Fruit fly (Drosophila melanogaster) whole organism, embryonic: ENCODE data around the gene CG34117.

Source experiments
- Awh ChIP-seq: fragments of 200-800 bp; sonication (Bioruptor generic); IDR thresholded peaks from 2 replicates; pipeline ENCODE4, ENCODE4 v1.3.6; 2022; ENCODE audit warnings: missing biosample characterization, missing genetic modification characterization
- Bdp1 ChIP-seq: fragments of 200-800 bp; sonication (Bioruptor generic); optimal IDR thresholded peaks from 3 replicates; lab custom pipeline; 2016; ENCODE audit warnings: missing biosample characterization, missing genetic modification characterization
- Bteb2 ChIP-seq: fragments of 200-800 bp; sonication (Bioruptor generic); optimal IDR thresholded peaks from 2 replicates; lab custom pipeline; 2016; ENCODE audit warnings: missing biosample characterization, missing genetic modification characterization
- CG10431 ChIP-seq: fragments of 200-800 bp; sonication (Bioruptor generic); optimal IDR thresholded peaks from 3 replicates; lab custom pipeline; 2018; ENCODE audit warnings: missing biosample characterization, mild to moderate bottlenecking, missing genetic modification characterization
- CG11723 ChIP-seq: fragments of 200-800 bp; sonication (Bioruptor generic); optimal IDR thresholded peaks from 2 replicates; lab custom pipeline; 2017; ENCODE audit warnings: missing biosample characterization, mild to moderate bottlenecking, missing genetic modification characterization
- CG12219 ChIP-seq: fragments of 200-800 bp; sonication (Bioruptor generic); optimal IDR thresholded peaks from 3 replicates; lab custom pipeline; 2018; ENCODE audit warnings: missing biosample characterization, mild to moderate bottlenecking, missing genetic modification characterization
- CG13894 ChIP-seq: fragments of 200-800 bp; sonication (Bioruptor generic); optimal IDR thresholded peaks from 3 replicates; lab custom pipeline; 2018; ENCODE audit warnings: missing biosample characterization, mild to moderate bottlenecking, missing genetic modification characterization, moderate library complexity
- CG14710 ChIP-seq: fragments of 200-800 bp; sonication (Bioruptor generic); optimal IDR thresholded peaks from 3 replicates; lab custom pipeline; 2019; ENCODE audit warnings: missing biosample characterization, mild to moderate bottlenecking, missing genetic modification characterization, moderate library complexity
- CG15479 ChIP-seq: fragments of 200-800 bp; sonication (Bioruptor generic); optimal IDR thresholded peaks from 3 replicates; lab custom pipeline; 2019; ENCODE audit warnings: missing biosample characterization, mild to moderate bottlenecking, missing genetic modification characterization, moderate library complexity
- CG16813 ChIP-seq: fragments of 200-800 bp; sonication (Bioruptor generic); IDR thresholded peaks from 3 replicates; pipeline ENCODE4 v1.3.6; 2022; ENCODE audit warnings: missing biosample characterization, missing genetic modification characterization; ENCODE audit not compliant: partially characterized antibody
- CG17359 ChIP-seq: fragments of 200-800 bp; sonication (Bioruptor generic); optimal IDR thresholded peaks from 3 replicates; lab custom pipeline; 2018; ENCODE audit warnings: missing biosample characterization, mild to moderate bottlenecking, missing genetic modification characterization, moderate library complexity
- CG31224 ChIP-seq: fragments of 200-800 bp; sonication (Bioruptor generic); IDR thresholded peaks from 2 replicates; pipeline ENCODE4 v1.3.6; 2022; ENCODE audit warnings: missing biosample characterization, missing genetic modification characterization
- CG32772 ChIP-seq: fragments of 200-800 bp; sonication (Bioruptor generic); IDR thresholded peaks from 2 replicates; pipeline ENCODE4 v1.3.6; 2022; ENCODE audit warnings: missing biosample characterization, missing genetic modification characterization
- CG3995 ChIP-seq: fragments of 200-800 bp; sonication (Bioruptor generic); optimal IDR thresholded peaks from 3 replicates; lab custom pipeline; 2016; ENCODE audit warnings: missing biosample characterization, missing genetic modification characterization
- CG4360 ChIP-seq: fragments of 200-800 bp; sonication (Bioruptor generic); IDR thresholded peaks from 2 replicates; pipeline ENCODE4 v1.3.6; 2022; ENCODE audit warnings: missing biosample characterization, missing genetic modification characterization
- CG4617 ChIP-seq: fragments of 200-800 bp; sonication (Bioruptor generic); optimal IDR thresholded peaks from 3 replicates; lab custom pipeline; 2016; ENCODE audit warnings: missing biosample characterization, missing genetic modification characterization, borderline replicate concordance
- CG4820 ChIP-seq: fragments of 200-800 bp; sonication (Bioruptor generic); optimal IDR thresholded peaks from 3 replicates; lab custom pipeline; 2016; ENCODE audit warnings: missing biosample characterization, missing genetic modification characterization
- CG5180 ChIP-seq: fragments of 200-800 bp; sonication (Bioruptor generic); optimal IDR thresholded peaks from 3 replicates; lab custom pipeline; 2017; ENCODE audit warnings: missing biosample characterization, missing genetic modification characterization, mild to moderate bottlenecking, moderate library complexity, missing genetic modification reagents
- CG6254 ChIP-seq: fragments of 200-800 bp; sonication (Bioruptor generic); optimal IDR thresholded peaks from 3 replicates; lab custom pipeline; 2017; ENCODE audit warnings: mild to moderate bottlenecking, missing biosample characterization, missing genetic modification reagents, missing genetic modification characterization
- CG7271 ChIP-seq: fragments of 200-800 bp; sonication (Bioruptor generic); optimal IDR thresholded peaks from 2 replicates; lab custom pipeline; 2018; ENCODE audit warnings: missing biosample characterization, mild to moderate bottlenecking, missing genetic modification characterization, moderate library complexity
- Dad ChIP-seq: fragments of 200-800 bp; sonication (Bioruptor generic); optimal IDR thresholded peaks from 3 replicates; lab custom pipeline; 2016; ENCODE audit warnings: missing biosample characterization, missing genetic modification characterization
- Doc2 ChIP-seq: fragments of 200-800 bp; sonication (Bioruptor generic); IDR thresholded peaks from 2 replicates; pipeline ENCODE4 v1.3.6; 2022; ENCODE audit warnings: missing biosample characterization, missing genetic modification characterization
- E2f2 ChIP-seq: fragments of 200-800 bp; sonication (Bioruptor generic); IDR thresholded peaks from 2 replicates; pipeline ENCODE4 v1.3.6; 2022; ENCODE audit warnings: missing biosample characterization, missing genetic modification characterization
- Eip74EF ChIP-seq, 2 experiments: fragments of 200-800 bp in 1 of 2; fragments of >200 bp in 1 of 2; sonication (Bioruptor generic) in 1 of 2; optimal IDR thresholded peaks; 2 replicates each; lab custom pipeline; 2017 to 2019; ENCODE audit warnings: missing biosample characterization in 2 of 2, missing genetic modification characterization in 2 of 2, mild to moderate bottlenecking in 1 of 2, moderate library complexity in 1 of 2
- Gug ChIP-seq: fragments of 200-800 bp; sonication (Bioruptor generic); IDR thresholded peaks from 4 replicates; pipeline ENCODE4 v1.3.6; 2022; ENCODE audit warnings: missing biosample characterization, missing genetic modification characterization
- H2.0 ChIP-seq: fragments of 200-800 bp; sonication (Bioruptor generic); IDR thresholded peaks from 2 replicates; pipeline ENCODE4 v1.3.6; 2022; ENCODE audit warnings: missing biosample characterization, missing genetic modification characterization
- Max ChIP-seq: fragments of 200-800 bp; sonication (Bioruptor generic); optimal IDR thresholded peaks from 2 replicates; lab custom pipeline; 2016; ENCODE audit warnings: missing biosample characterization, mild to moderate bottlenecking, missing genetic modification characterization
- Mrtf ChIP-seq: fragments of 200-800 bp; sonication (Bioruptor generic); IDR thresholded peaks from 3 replicates; pipeline ENCODE4 v1.3.6; 2022; ENCODE audit warnings: missing biosample characterization, missing genetic modification characterization
- NC2β ChIP-seq: fragments of 200-800 bp; sonication (Bioruptor generic); optimal IDR thresholded peaks from 2 replicates; lab custom pipeline; 2016; ENCODE audit warnings: missing biosample characterization, missing genetic modification characterization
- Optix ChIP-seq: fragments of 200-800 bp; sonication (Bioruptor generic); IDR thresholded peaks from 3 replicates; pipeline ENCODE4 v1.3.6; 2022; ENCODE audit warnings: missing biosample characterization, missing genetic modification characterization
- TFAM ChIP-seq: fragments of 200-800 bp; sonication (Bioruptor generic); optimal IDR thresholded peaks from 2 replicates; lab custom pipeline; 2017; ENCODE audit warnings: missing biosample characterization, missing genetic modification characterization, inconsistent platforms
- YL-1 ChIP-seq: fragments of 200-800 bp; sonication (Bioruptor generic); optimal IDR thresholded peaks from 3 replicates; lab custom pipeline; 2017; ENCODE audit warnings: missing biosample characterization, mild to moderate bottlenecking, missing genetic modification characterization
- ase ChIP-seq: fragments of 200-800 bp; sonication (Bioruptor generic); IDR thresholded peaks from 3 replicates; pipeline ENCODE4 v1.3.6; 2022; ENCODE audit warnings: missing biosample characterization, missing genetic modification characterization
- caup ChIP-seq: fragments of 200-800 bp; sonication (Bioruptor generic); optimal IDR thresholded peaks from 3 replicates; lab custom pipeline; 2017; ENCODE audit warnings: missing biosample characterization, mild to moderate bottlenecking, missing genetic modification characterization, moderate library complexity; ENCODE audit not compliant: severe bottlenecking
- crc ChIP-seq: fragments of 200-800 bp; sonication (Bioruptor generic); optimal IDR thresholded peaks from 2 replicates; lab custom pipeline; 2016; ENCODE audit warnings: missing biosample characterization, missing genetic modification characterization
- croc ChIP-seq: fragments of 200-800 bp; sonication (Bioruptor generic); conservative IDR thresholded peaks from 3 replicates; pipeline ENCODE4 v1.3.6; 2022; ENCODE audit warnings: missing biosample characterization, missing genetic modification characterization
- dmrt11E ChIP-seq: fragments of 200-800 bp; sonication (Bioruptor generic); optimal IDR thresholded peaks from 3 replicates; lab custom pipeline; 2018; ENCODE audit warnings: missing biosample characterization, mild to moderate bottlenecking, missing genetic modification characterization, moderate library complexity
- gcm ChIP-seq: fragments of 200-800 bp; sonication (Bioruptor generic); optimal IDR thresholded peaks from 2 replicates; lab custom pipeline; 2019; ENCODE audit warnings: missing biosample characterization, mild to moderate bottlenecking, missing genetic modification characterization, moderate library complexity
- inv ChIP-seq: fragments of 200-800 bp; sonication (Bioruptor generic); IDR thresholded peaks from 2 replicates; pipeline ENCODE4 v1.3.6; 2022; ENCODE audit warnings: missing biosample characterization, missing genetic modification characterization; ENCODE audit not compliant: partially characterized antibody
- lbe ChIP-seq: fragments of 200-800 bp; sonication (Bioruptor generic); optimal IDR thresholded peaks from 2 replicates; lab custom pipeline; 2016; ENCODE audit warnings: missing biosample characterization, mild to moderate bottlenecking, missing genetic modification characterization
- luna ChIP-seq: fragments of 200-800 bp; sonication (Bioruptor generic); optimal IDR thresholded peaks from 2 replicates; lab custom pipeline; 2016; ENCODE audit warnings: missing biosample characterization, missing genetic modification characterization
- nom ChIP-seq: fragments of 200-800 bp; sonication (Bioruptor generic); optimal IDR thresholded peaks from 2 replicates; lab custom pipeline; 2017; ENCODE audit warnings: missing biosample characterization, missing genetic modification characterization, mild to moderate bottlenecking, moderate library complexity, missing genetic modification reagents
- pb ChIP-seq: fragments of 200-800 bp; sonication (Bioruptor generic); optimal IDR thresholded peaks from 3 replicates; lab custom pipeline; 2016; ENCODE audit warnings: missing biosample characterization, missing genetic modification characterization
- pros ChIP-seq: fragments of 200-800 bp; sonication (Bioruptor generic); optimal IDR thresholded peaks from 3 replicates; lab custom pipeline; 2019; ENCODE audit warnings: missing biosample characterization, mild to moderate bottlenecking, missing genetic modification characterization, moderate library complexity
- sima ChIP-seq: fragments of 200-800 bp; sonication (Bioruptor generic); optimal IDR thresholded peaks from 2 replicates; lab custom pipeline; 2016; ENCODE audit warnings: missing biosample characterization, missing genetic modification characterization
- sisA ChIP-seq: fragments of 200-800 bp; sonication (Bioruptor generic); IDR thresholded peaks from 2 replicates; pipeline ENCODE4 v1.3.6; 2022; ENCODE audit warnings: missing biosample characterization, missing genetic modification characterization
- slbo ChIP-seq: fragments of 200-800 bp; sonication (Bioruptor generic); IDR thresholded peaks from 2 replicates; pipeline ENCODE4 v1.3.6; 2022; ENCODE audit warnings: missing biosample characterization, missing genetic modification characterization
- tna ChIP-seq: fragments of 200-800 bp; sonication (Bioruptor generic); IDR thresholded peaks from 2 replicates; pipeline ENCODE4 v1.3.6; 2022; ENCODE audit warnings: missing biosample characterization, missing genetic modification characterization; ENCODE audit not compliant: partially characterized antibody

CG34117 gene

dm6 chr3R:9430344-9431253, 30.7 kb upstream of the CG34117 start (continued):
- TF ChIP-seq CG3995 (no peak), caup (GFP tag; lab: Kevin White, UChicago) (peak; percentile 45), Mrtf (GFP tag; lab: Robert Waterston, UW) (0 out of 3 replicates have a peak, but pooled peaks have one; percentile 31), Bdp1 (GFP tag; lab: Kevin White, UChicago) (no peak), CG11723 (GFP tag; lab: Kevin White, UChicago) (no peak), pb (no peak), gcm (GFP tag; lab: Kevin White, UChicago) (no peak), Bteb2 (GFP tag; lab: Kevin White, UChicago) (peak; percentile 21), Dad (GFP tag; lab: Kevin White, UChicago) (no peak), crc (GFP tag; lab: Kevin White, UChicago) (no peak), sisA (no peak), ase (no peak), YL-1 (GFP tag; lab: Kevin White, UChicago) (no peak), tna (GFP tag; lab: Robert Waterston, UW) (no peak), CG17359 (tag; lab: Kevin White, UChicago) (no peak), CG10431 (no peak), Optix (GFP tag; lab: Robert Waterston, UW) (no peak), NC2β (GFP tag; lab: Kevin White, UChicago) (no peak), CG15479 (GFP tag; lab: Kevin White, UChicago) (no peak), H2.0 (GFP tag; lab: Robert Waterston, UW) (no peak), TFAM (GFP tag; lab: Kevin White, UChicago) (no peak), CG6254 (no peak), lbe (no peak), CG31224 (GFP tag; lab: Robert Waterston, UW) (0 out of 2 replicates have a peak, but pooled peaks have one; percentile 12), CG32772 (GFP tag; lab: Robert Waterston, UW) (peak; percentile 37; the same call in 1 of the 2 replicates), slbo (GFP tag; lab: Robert Waterston, UW) (peak; percentile 48; the same call in 1 of the 2 replicates), Gug (GFP tag; lab: Robert Waterston, UW) (no peak), CG4820 (no peak), Eip74EF (GFP tag; optimal IDR thresholded peaks at IDR 0.05; lab: Kevin White, UChicago) (no peak), CG13894 (tag; lab: Kevin White, UChicago) (no peak), pros (no peak), E2f2 (GFP tag; lab: Robert Waterston, UW) (no peak), CG4360 (GFP tag; lab: Robert Waterston, UW) (no peak), Doc2 (GFP tag; lab: Robert Waterston, UW) (no peak), CG16813 (no peak), sima (GFP tag; lab: Kevin White, UChicago) (no peak), nom (GFP tag; lab: Kevin White, UChicago) (no peak), croc (GFP tag; lab: Robert Waterston, UW) (no peak), dmrt11E (tag; lab: Kevin White, UChicago) (no peak), CG7271 (tag; lab: Kevin White, UChicago) (no peak), inv (no peak), CG5180 (GFP tag; lab: Kevin White, UChicago) (no peak), Awh (GFP tag; lab: Robert Waterston, UW) (0 out of 2 replicates have a peak, but pooled peaks have one; percentile 46), CG12219 (GFP tag; lab: Kevin White, UChicago) (peak; percentile 27), CG14710 (tag; lab: Kevin White, UChicago) (no peak), CG4617 (GFP tag; lab: Kevin White, UChicago) (no peak), luna (GFP tag; lab: Kevin White, UChicago) (no peak), Max (GFP tag; lab: Kevin White, UChicago) (no peak)
